Worm (Caenorhabditis elegans): Measurements from ENCODE around the gene srw-103.

The srw-103 gene

ce11 chrV:1743205-1743870, 26.3 kb downstream of the srw-103 start, which contains the start of gene nhr-256 (continued):
- TF ChIP-seq daf-8 (GFP tag; IDR thresholded peaks at IDR 0.05) (no peak), ZK337.2 (GFP tag; IDR thresholded peaks at IDR 0.05) (no peak), T20F7.1 (GFP tag; optimal IDR thresholded peaks at IDR 0.05) (peak; percentile 59), cey-2 (tag; optimal IDR thresholded peaks at IDR 0.05; ENCODE audit: borderline replicate concordance, insufficient read depth) (peak; percentile 76), zip-2 (tag; optimal IDR thresholded peaks at IDR 0.05) (no peak), daf-16 (GFP tag; optimal IDR thresholded peaks at IDR 0.05) (peak in 1 of 2 experiments; percentile 27), daf-16 (tag; optimal IDR thresholded peaks at IDR 0.05) (peak; percentile 85), nhr-76 (tag; optimal IDR thresholded peaks at IDR 0.05) (peak; percentile 22), nhr-25 (tag; optimal IDR thresholded peaks at IDR 0.05; ENCODE audit: borderline replicate concordance, insufficient read depth) (peak; percentile 15), hmg-1.1 (GFP tag; IDR thresholded peaks at IDR 0.05) (peak; percentile 70), ztf-7 (tag; optimal IDR thresholded peaks at IDR 0.05) (no peak), dmd-6 (GFP tag; IDR thresholded peaks at IDR 0.05) (peak; percentile 90), madf-9 (GFP tag; conservative IDR thresholded peaks at IDR 0.05) (0 out of 2 replicates have a peak, but pooled peaks have one; percentile 22), pqm-1 (tag; optimal IDR thresholded peaks at IDR 0.05) (peak; percentile 72), php-3 (GFP tag; IDR thresholded peaks at IDR 0.05) (peak; percentile 83), nhr-48 (tag; optimal IDR thresholded peaks at IDR 0.05) (peak; percentile 86), gei-8 (GFP tag; optimal IDR thresholded peaks at IDR 0.05) (peak; percentile 8), spr-1 (tag; optimal IDR thresholded peaks at IDR 0.05) (peak; percentile 5), R02D3.7 (tag; optimal IDR thresholded peaks at IDR 0.05) (no peak), lin-39 (tag; optimal IDR thresholded peaks at IDR 0.05) (no peak), snpc-1.2 (GFP tag; IDR thresholded peaks at IDR 0.05) (no peak), nhr-6 (tag; optimal IDR thresholded peaks at IDR 0.05) (peak; percentile 32), set-16 (GFP tag; IDR thresholded peaks at IDR 0.05) (no peak)

ce11 chrV:1749053-1749452, 32.1 kb downstream of the srw-103 start, which contains the start of gene ZK697.8:
Gene ZK697.8, minus strand, starts transcription at chrV:1749153.
- TF ChIP-seq hlh-30 (tag; optimal IDR thresholded peaks at IDR 0.05; ENCODE audit: insufficient read depth): no peak
- TF ChIP-seq D1046.2 (GFP tag; IDR thresholded peaks at IDR 0.05): no peak
- TF ChIP-seq T26A8.4 (GFP tag; IDR thresholded peaks at IDR 0.05): no peak
- TF ChIP-seq lin-15B (tag; optimal IDR thresholded peaks at IDR 0.05): no peak
- TF ChIP-seq dpl-1 (GFP tag; optimal IDR thresholded peaks at IDR 0.05): no peak
- TF ChIP-seq ama-1 (optimal IDR thresholded peaks at IDR 0.05): no peak
- TF ChIP-seq zfp-3 (GFP tag; conservative IDR thresholded peaks at IDR 0.05): no peak
- no peak for TF ChIP-seq zip-2 (tag; optimal IDR thresholded peaks at IDR 0.05)
- TF ChIP-seq madf-9 (GFP tag; conservative IDR thresholded peaks at IDR 0.05): no peak
- no peak for TF ChIP-seq set-16 (GFP tag; IDR thresholded peaks at IDR 0.05)
- TF ChIP-seq unc-130 (GFP tag; optimal IDR thresholded peaks at IDR 0.05): no peak
- TF ChIP-seq F49E8.2 (tag; optimal IDR thresholded peaks at IDR 0.05; ENCODE audit: borderline replicate concordance): no peak
- TF ChIP-seq dve-1 (tag; optimal IDR thresholded peaks at IDR 0.05; ENCODE audit: insufficient read depth): no peak
- no peak for TF ChIP-seq ceh-44 (GFP tag; IDR thresholded peaks at IDR 0.05)
- TF ChIP-seq fos-1 (tag; optimal IDR thresholded peaks at IDR 0.05): no peak
- no peak for TF ChIP-seq gei-8 (GFP tag; optimal IDR thresholded peaks at IDR 0.05)
- no peak for TF ChIP-seq nhr-77 (tag; optimal IDR thresholded peaks at IDR 0.05)
- TF ChIP-seq ztf-11 (tag; optimal IDR thresholded peaks at IDR 0.05): no peak
- no peak for TF ChIP-seq mep-1 (tag; optimal IDR thresholded peaks at IDR 0.05)

- no peak for TF ChIP-seq ceh-32 (tag; optimal IDR thresholded peaks at IDR 0.05; ENCODE audit: poor library complexity)
- no peak for TF ChIP-seq spr-3 (GFP tag; optimal IDR thresholded peaks at IDR 0.05)
- TF ChIP-seq ceh-20 (GFP tag; IDR thresholded peaks at IDR 0.05): no peak
- TF ChIP-seq fkh-10 (GFP tag; optimal IDR thresholded peaks at IDR 0.05): no peak
- TF ChIP-seq gei-8 (GFP tag; optimal IDR thresholded peaks at IDR 0.05): no peak
- TF ChIP-seq attf-4 (tag; optimal IDR thresholded peaks at IDR 0.05): no peak
- no peak for TF ChIP-seq lim-7 (GFP tag; IDR thresholded peaks at IDR 0.05)
- no peak for TF ChIP-seq arid-1 (GFP tag; conservative IDR thresholded peaks at IDR 0.05)
- no peak for TF ChIP-seq hlh-11 (tag; optimal IDR thresholded peaks at IDR 0.05)
- no peak for TF ChIP-seq tra-1 (GFP tag; IDR thresholded peaks at IDR 0.05)
Measured at ce11 chrV:1751449-1751848, 34.5 kb downstream of the srw-103 start, which contains the start of gene srh-199. Gene srh-199, minus strand, starts transcription at chrV:1751549.
